Fruit fly (Drosophila melanogaster) whole organism, embryonic: ENCODE data around the gene CG33703.

ENCODE experiments used
- BEAF-32 ChIP-seq: fragments of 200-800 bp; sonication (Bioruptor generic); optimal IDR thresholded peaks from 3 replicates; lab custom pipeline; 2017; ENCODE audit warnings: missing biosample characterization, missing genetic modification characterization, mild to moderate bottlenecking, moderate library complexity, missing genetic modification reagents
- C15 ChIP-seq: fragments of 200-800 bp; sonication (Bioruptor generic); IDR thresholded peaks from 3 replicates; pipeline ENCODE4 v1.3.6; 2022; ENCODE audit warnings: missing biosample characterization, missing genetic modification characterization
- CG10462 ChIP-seq: fragments of 200-800 bp; sonication (Bioruptor generic); optimal IDR thresholded peaks from 2 replicates; lab custom pipeline; 2016; ENCODE audit warnings: missing biosample characterization, missing genetic modification characterization
- CG10979 ChIP-seq: fragments of 200-800 bp; sonication (Bioruptor generic); optimal IDR thresholded peaks from 2 replicates; lab custom pipeline; 2018; ENCODE audit warnings: missing biosample characterization, mild to moderate bottlenecking, missing genetic modification characterization, moderate library complexity
- CG11398 ChIP-seq: fragments of 200-800 bp; sonication (Bioruptor generic); optimal IDR thresholded peaks from 2 replicates; lab custom pipeline; 2016; ENCODE audit warnings: missing biosample characterization, missing genetic modification characterization
- CG11456 ChIP-seq: fragments of 200-800 bp; sonication (Bioruptor generic); IDR thresholded peaks from 3 replicates; pipeline ENCODE4 v1.3.6; 2022; ENCODE audit warnings: missing biosample characterization, missing genetic modification characterization
- CG11560 ChIP-seq: fragments of 200-800 bp; sonication (Bioruptor generic); IDR thresholded peaks from 3 replicates; pipeline ENCODE4 v1.3.6; 2022; ENCODE audit warnings: missing biosample characterization, missing genetic modification characterization
- CG12071 ChIP-seq: fragments of 200-800 bp; sonication (Bioruptor generic); optimal IDR thresholded peaks from 3 replicates; lab custom pipeline; 2018; ENCODE audit warnings: missing biosample characterization, mild to moderate bottlenecking, missing genetic modification characterization
- CG12299 ChIP-seq: fragments of 200-800 bp; sonication (Bioruptor generic); optimal IDR thresholded peaks from 2 replicates; lab custom pipeline; 2018; ENCODE audit warnings: missing biosample characterization, mild to moderate bottlenecking, missing genetic modification characterization
- CG17612 ChIP-seq: fragments of 200-800 bp; sonication (Bioruptor generic); IDR thresholded peaks from 2 replicates; pipeline ENCODE4 v1.3.6; 2022; ENCODE audit warnings: missing biosample characterization, missing genetic modification characterization
- CG17912 ChIP-seq: fragments of 200-800 bp; sonication (Bioruptor generic); optimal IDR thresholded peaks from 2 replicates; lab custom pipeline; 2018; ENCODE audit warnings: missing biosample characterization, mild to moderate bottlenecking, missing genetic modification characterization
- CG32767 ChIP-seq: fragments of 200-800 bp; sonication (Bioruptor generic); IDR thresholded peaks from 2 replicates; pipeline ENCODE4 v1.3.6; 2022; ENCODE audit warnings: missing biosample characterization, missing genetic modification characterization
- CG33213 ChIP-seq: fragments of 200-800 bp; sonication (Bioruptor generic); optimal IDR thresholded peaks from 3 replicates; lab custom pipeline; 2016; ENCODE audit warnings: missing biosample characterization, missing genetic modification characterization
- CG4707 ChIP-seq: fragments of 200-800 bp; sonication (Bioruptor generic); optimal IDR thresholded peaks from 2 replicates; lab custom pipeline; 2018; ENCODE audit warnings: missing biosample characterization, mild to moderate bottlenecking, missing genetic modification characterization, moderate library complexity
- CG6813 ChIP-seq: fragments of 200-800 bp; sonication (Bioruptor generic); optimal IDR thresholded peaks from 2 replicates; lab custom pipeline; 2017; ENCODE audit warnings: missing biosample characterization, missing genetic modification characterization, mild to moderate bottlenecking, moderate library complexity, missing genetic modification reagents
- CG8388 ChIP-seq: fragments of 200-800 bp; sonication (Bioruptor generic); optimal IDR thresholded peaks from 2 replicates; lab custom pipeline; 2019; ENCODE audit warnings: missing biosample characterization, mild to moderate bottlenecking, missing genetic modification characterization, moderate library complexity
- CHES-1-like ChIP-seq: fragments of 200-800 bp; sonication (Bioruptor generic); optimal IDR thresholded peaks from 2 replicates; lab custom pipeline; 2016; ENCODE audit warnings: missing biosample characterization, missing genetic modification characterization
- D ChIP-seq, 2 experiments: fragments of 200-800 bp in 1 of 2; fragments of >200 bp in 1 of 2; sonication (Bioruptor generic) in 1 of 2; optimal IDR thresholded peaks; 2 replicates in 1 of 2; 3 replicates in 1 of 2; lab custom pipeline; 2017; ENCODE audit warnings: mild to moderate bottlenecking in 1 of 2, missing biosample characterization in 1 of 2, missing genetic modification characterization in 1 of 2, missing genetic modification reagents in 1 of 2
- Fer1 ChIP-seq: fragments of 200-800 bp; sonication (Bioruptor generic); optimal IDR thresholded peaks from 2 replicates; lab custom pipeline; 2017; ENCODE audit warnings: missing biosample characterization, mild to moderate bottlenecking, missing genetic modification characterization
- HLH54F ChIP-seq: fragments of 200-800 bp; sonication (Bioruptor generic); optimal IDR thresholded peaks from 3 replicates; lab custom pipeline; 2016; ENCODE audit warnings: missing biosample characterization, missing genetic modification characterization
- Hmx ChIP-seq: fragments of 200-800 bp; sonication (Bioruptor generic); optimal IDR thresholded peaks from 2 replicates; lab custom pipeline; 2016; ENCODE audit warnings: missing biosample characterization, missing genetic modification characterization
- Lim3 ChIP-seq: fragments of 200-800 bp; sonication (Bioruptor generic); IDR thresholded peaks from 2 replicates; pipeline ENCODE4 v1.3.6; 2022; ENCODE audit warnings: missing biosample characterization, missing genetic modification characterization
- MBD-R2 ChIP-seq: fragments of 200-800 bp; sonication (Bioruptor generic); IDR thresholded peaks from 2 replicates; pipeline ENCODE4 v1.3.6; 2022; ENCODE audit warnings: missing biosample characterization, missing genetic modification characterization
- Nf-YA ChIP-seq: fragments of 200-800 bp; sonication (Bioruptor generic); IDR thresholded peaks from 2 replicates; pipeline ENCODE4 v1.3.6; 2022; ENCODE audit warnings: missing biosample characterization, missing genetic modification characterization
- Ptx1 ChIP-seq: fragments of 200-800 bp; sonication (Bioruptor generic); IDR thresholded peaks from 2 replicates; pipeline ENCODE4 v1.3.6; 2022; ENCODE audit warnings: missing biosample characterization, missing genetic modification characterization
- Rx ChIP-seq: fragments of 200-800 bp; sonication (Bioruptor generic); IDR thresholded peaks from 2 replicates; pipeline ENCODE4 v1.3.6; 2022; ENCODE audit warnings: missing biosample characterization, missing genetic modification characterization
- Six4 ChIP-seq: fragments of 200-800 bp; sonication (Bioruptor generic); optimal IDR thresholded peaks from 2 replicates; lab custom pipeline; 2016; ENCODE audit warnings: missing biosample characterization, missing genetic modification characterization
- Sox102F ChIP-seq: fragments of 200-800 bp; sonication (Bioruptor generic); optimal IDR thresholded peaks from 2 replicates; lab custom pipeline; 2018; ENCODE audit warnings: missing biosample characterization, mild to moderate bottlenecking, missing genetic modification characterization, moderate library complexity
- Spps ChIP-seq: fragments of 200-800 bp; sonication (Bioruptor generic); optimal IDR thresholded peaks from 2 replicates; lab custom pipeline; 2018; ENCODE audit warnings: missing biosample characterization, mild to moderate bottlenecking, missing genetic modification characterization
- Xrp1 ChIP-seq: fragments of 200-800 bp; sonication (Bioruptor generic); IDR thresholded peaks from 2 replicates; pipeline ENCODE4 v1.3.6; 2022; ENCODE audit warnings: missing biosample characterization, missing genetic modification characterization
- abd-A ChIP-seq: fragments of 200-800 bp; sonication (Bioruptor generic); optimal IDR thresholded peaks from 3 replicates; lab custom pipeline; 2019; ENCODE audit warnings: missing biosample characterization, mild to moderate bottlenecking, missing genetic modification characterization, moderate library complexity
- al ChIP-seq: fragments of 200-800 bp; sonication (Bioruptor generic); IDR thresholded peaks from 2 replicates; pipeline ENCODE4 v1.3.6; 2022; ENCODE audit warnings: missing biosample characterization, missing genetic modification characterization
- aop ChIP-seq: fragments of 200-800 bp; sonication (Bioruptor generic); IDR thresholded peaks from 2 replicates; pipeline ENCODE4 v1.3.6; 2022; ENCODE audit warnings: missing biosample characterization, missing genetic modification characterization
- bigmax ChIP-seq: fragments of 200-800 bp; sonication (Bioruptor generic); optimal IDR thresholded peaks from 2 replicates; lab custom pipeline; 2018; ENCODE audit warnings: missing biosample characterization, mild to moderate bottlenecking, missing genetic modification characterization
- bowl ChIP-seq: fragments of 200-800 bp; sonication (Bioruptor generic); IDR thresholded peaks from 2 replicates; pipeline ENCODE4 v1.3.6; 2022; ENCODE audit warnings: missing biosample characterization, missing genetic modification characterization
- corto ChIP-seq: fragments of 200-800 bp; sonication (Bioruptor generic); optimal IDR thresholded peaks from 2 replicates; lab custom pipeline; 2016; ENCODE audit warnings: missing biosample characterization, mild to moderate bottlenecking, missing genetic modification characterization, moderate library complexity
- crc ChIP-seq: fragments of 200-800 bp; sonication (Bioruptor generic); optimal IDR thresholded peaks from 2 replicates; lab custom pipeline; 2016; ENCODE audit warnings: missing biosample characterization, missing genetic modification characterization
- dysf ChIP-seq: fragments of 200-800 bp; sonication (Bioruptor generic); IDR thresholded peaks from 3 replicates; pipeline ENCODE4 v1.3.6; 2022; ENCODE audit warnings: missing biosample characterization, missing genetic modification characterization
- gce ChIP-seq: fragments of 200-800 bp; sonication (Bioruptor generic); IDR thresholded peaks from 3 replicates; pipeline ENCODE4 v1.3.6; 2022; ENCODE audit warnings: missing biosample characterization, missing genetic modification characterization
- luna ChIP-seq: fragments of 200-800 bp; sonication (Bioruptor generic); optimal IDR thresholded peaks from 2 replicates; lab custom pipeline; 2016; ENCODE audit warnings: missing biosample characterization, missing genetic modification characterization
- mld ChIP-seq: fragments of 200-800 bp; sonication (Bioruptor generic); IDR thresholded peaks from 3 replicates; pipeline ENCODE4 v1.3.6; 2022; ENCODE audit warnings: missing biosample characterization, missing genetic modification characterization; ENCODE audit not compliant: partially characterized antibody
- pita ChIP-seq: fragments of 200-800 bp; sonication (Bioruptor generic); optimal IDR thresholded peaks from 2 replicates; lab custom pipeline; 2017; ENCODE audit warnings: missing biosample characterization, mild to moderate bottlenecking, missing genetic modification characterization
- pros ChIP-seq: fragments of 200-800 bp; sonication (Bioruptor generic); optimal IDR thresholded peaks from 3 replicates; lab custom pipeline; 2019; ENCODE audit warnings: missing biosample characterization, mild to moderate bottlenecking, missing genetic modification characterization, moderate library complexity
- sisA ChIP-seq: fragments of 200-800 bp; sonication (Bioruptor generic); IDR thresholded peaks from 2 replicates; pipeline ENCODE4 v1.3.6; 2022; ENCODE audit warnings: missing biosample characterization, missing genetic modification characterization
- sna ChIP-seq: fragments of 200-800 bp; sonication (Bioruptor generic); IDR thresholded peaks from 2 replicates; pipeline ENCODE4 v1.3.6; 2022; ENCODE audit warnings: missing biosample characterization, missing genetic modification characterization; ENCODE audit not compliant: partially characterized antibody
- sob ChIP-seq: fragments of 200-800 bp; sonication (Bioruptor generic); IDR thresholded peaks from 2 replicates; pipeline ENCODE4 v1.3.6; 2022; ENCODE audit warnings: missing biosample characterization, missing genetic modification characterization
- tin ChIP-seq: fragments of 200-800 bp; sonication (Bioruptor generic); optimal IDR thresholded peaks from 3 replicates; lab custom pipeline; 2016; ENCODE audit warnings: missing biosample characterization, missing genetic modification characterization
- tna ChIP-seq: fragments of 200-800 bp; sonication (Bioruptor generic); IDR thresholded peaks from 2 replicates; pipeline ENCODE4 v1.3.6; 2022; ENCODE audit warnings: missing biosample characterization, missing genetic modification characterization; ENCODE audit not compliant: partially characterized antibody
- vnd ChIP-seq: fragments of 200-800 bp; sonication (Bioruptor generic); IDR thresholded peaks from 3 replicates; pipeline ENCODE4 v1.3.6; 2022; ENCODE audit warnings: missing biosample characterization, missing genetic modification characterization; ENCODE audit not compliant: partially characterized antibody
- zen ChIP-seq: fragments of 200-800 bp; sonication (Bioruptor generic); optimal IDR thresholded peaks from 3 replicates; lab custom pipeline; 2018; ENCODE audit warnings: missing biosample characterization, mild to moderate bottlenecking, missing genetic modification characterization, moderate library complexity
- zfh1 ChIP-seq: fragments of 200-800 bp; sonication (Bioruptor generic); IDR thresholded peaks from 3 replicates; pipeline ENCODE4 v1.3.6; 2022; ENCODE audit warnings: missing biosample characterization, missing genetic modification characterization

CG33703 gene

dm6 chr3L:9508653-9509036 is 3.8 kb downstream of the CG33703 start (continued):
- TF ChIP-seq MBD-R2 (GFP tag; lab: Robert Waterston, UW), result no peak
- no peak for TF ChIP-seq bigmax (GFP tag; lab: Kevin White, UChicago)
- TF ChIP-seq mld, result no peak
- no peak for TF ChIP-seq vnd (GFP tag; lab: Robert Waterston, UW)
- peak; percentile 54; the same call in 1 of the 2 replicates for TF ChIP-seq Ptx1 (GFP tag; lab: Robert Waterston, UW)
- 0 out of 2 replicates have a peak, but pooled peaks have one; percentile 21 for TF ChIP-seq sob
- peak; percentile 14 for TF ChIP-seq CG12299
- no peak for TF ChIP-seq CG11398 (GFP tag; lab: Kevin White, UChicago)
- TF ChIP-seq Xrp1 (GFP tag; lab: Robert Waterston, UW), result peak; percentile 81
- TF ChIP-seq Hmx, result no peak
- no peak for TF ChIP-seq CG4707 (GFP tag; lab: Kevin White, UChicago)
- peak; percentile 30 for TF ChIP-seq CG6813 (GFP tag; lab: Kevin White, UChicago)
- no peak for TF ChIP-seq tna (GFP tag; lab: Robert Waterston, UW)
- no peak for TF ChIP-seq dysf (GFP tag; lab: Robert Waterston, UW)
- no peak for TF ChIP-seq CG12071 (GFP tag; lab: Kevin White, UChicago)
- no peak for TF ChIP-seq CG17912 (GFP tag; lab: Kevin White, UChicago)
- TF ChIP-seq corto, result no peak
- TF ChIP-seq CG8388 (GFP tag; lab: Kevin White, UChicago), result peak; percentile 72
- no peak for TF ChIP-seq pros (GFP tag; lab: Kevin White, UChicago)
- TF ChIP-seq Rx (GFP tag; lab: Robert Waterston, UW), result 0 out of 2 replicates have a peak, but pooled peaks have one; percentile 14
- no peak for TF ChIP-seq tin (GFP tag; lab: Kevin White, UChicago)
- no peak for TF ChIP-seq CG11456 (GFP tag; lab: Robert Waterston, UW)
- TF ChIP-seq Nf-YA (GFP tag; lab: Robert Waterston, UW), result no peak
- TF ChIP-seq crc (GFP tag; lab: Kevin White, UChicago), result no peak
- TF ChIP-seq zen (tag; lab: Kevin White, UChicago), result no peak
- TF ChIP-seq gce, result no peak
- no peak for TF ChIP-seq CG32767
- no peak for TF ChIP-seq CG17612 (GFP tag; lab: Robert Waterston, UW)
- TF ChIP-seq aop (GFP tag; lab: Robert Waterston, UW), result no peak
- TF ChIP-seq CG10462, result no peak
- peak; percentile 79 for TF ChIP-seq CG10979 (tag; lab: Kevin White, UChicago)
- no peak for TF ChIP-seq Six4
- peak; percentile 38 for TF ChIP-seq Spps (tag; lab: Kevin White, UChicago)
- no peak for TF ChIP-seq C15 (GFP tag; lab: Robert Waterston, UW)
- no peak for TF ChIP-seq CHES-1-like
- no peak for TF ChIP-seq abd-A (tag; lab: Kevin White, UChicago)
- TF ChIP-seq D (optimal IDR thresholded peaks at IDR 0.05; lab: Kevin White, UChicago), result no peak
- TF ChIP-seq D (GFP tag; optimal IDR thresholded peaks at IDR 0.05; lab: Kevin White, UChicago), result peak; percentile 53
- no peak for TF ChIP-seq CG33213 (GFP tag; lab: Kevin White, UChicago)
- TF ChIP-seq sna (GFP tag; lab: Robert Waterston, UW), result no peak
- no peak for TF ChIP-seq BEAF-32 (GFP tag; lab: Kevin White, UChicago)
- TF ChIP-seq luna (GFP tag; lab: Kevin White, UChicago), result no peak
- no peak for TF ChIP-seq pita (GFP tag; lab: Kevin White, UChicago)
- peak; percentile 34 for TF ChIP-seq Fer1 (GFP tag; lab: Kevin White, UChicago)
- no peak for TF ChIP-seq CG11560
- TF ChIP-seq Sox102F (GFP tag; lab: Kevin White, UChicago), result peak; percentile 69
- no peak for TF ChIP-seq HLH54F
- TF ChIP-seq bowl (GFP tag; lab: Robert Waterston, UW), result no peak
- TF ChIP-seq Lim3 (GFP tag; lab: Robert Waterston, UW), result no peak
- TF ChIP-seq al (GFP tag; lab: Robert Waterston, UW), result no peak
- peak; percentile 28; the same call in 1 of the 3 replicates for TF ChIP-seq zfh1 (GFP tag; lab: Robert Waterston, UW)
- no peak for TF ChIP-seq sisA (GFP tag; lab: Robert Waterston, UW)
